Worm (Caenorhabditis elegans) whole organism, L1 larva: Measurements from ENCODE around the gene F41C3.2.

ENCODE experiments used
- C04F5.9 ChIP-seq: sonication (generic microtip); optimal IDR thresholded peaks from 2 replicates; lab custom pipeline; 2016; ENCODE audit warnings: missing genetic modification characterization, missing compliant biosample characterization
- C16A3.4 ChIP-seq: fragments of 150-350 bp; optimal IDR thresholded peaks from 2 replicates; lab custom pipeline; 2014; ENCODE audit warnings: missing biosample characterization, missing genetic modification characterization
- Y116A8C.19 ChIP-seq: sonication (generic microtip); optimal IDR thresholded peaks from 2 replicates; lab custom pipeline; 2016; ENCODE audit warnings: missing compliant biosample characterization, missing genetic modification characterization, borderline replicate concordance
- alr-1 ChIP-seq: fragments of 200-800 bp; sonication (Bioruptor generic); optimal IDR thresholded peaks from 2 replicates; lab custom pipeline; 2018; ENCODE audit warnings: borderline replicate concordance, mild to moderate bottlenecking, missing genetic modification characterization, missing compliant biosample characterization
- aly-2 ChIP-seq: fragments of 150-350 bp; optimal IDR thresholded peaks from 2 replicates; lab custom pipeline; 2014; ENCODE audit warnings: missing biosample characterization, missing genetic modification characterization
- ama-1 ChIP-seq: fragments of 150-350 bp; optimal IDR thresholded peaks from 2 replicates; lab custom pipeline; 2014
- blmp-1 ChIP-seq: fragments of 150-350 bp; optimal IDR thresholded peaks from 2 replicates; lab custom pipeline; 2014; ENCODE audit warnings: missing biosample characterization, missing genetic modification characterization
- ceh-63 ChIP-seq: fragments of 200-800 bp; sonication (Bioruptor generic); optimal IDR thresholded peaks from 2 replicates; lab custom pipeline; 2018; ENCODE audit warnings: mild to moderate bottlenecking, missing genetic modification characterization, missing compliant biosample characterization
- ceh-8 ChIP-seq: fragments of 200-800 bp; sonication (Bioruptor generic); optimal IDR thresholded peaks from 2 replicates; lab custom pipeline; 2018; ENCODE audit warnings: mild to moderate bottlenecking, missing genetic modification characterization, moderate library complexity, missing compliant biosample characterization
- ceh-82 ChIP-seq, 3 experiments: fragments of 150-350 bp in 1 of 3; sonication (generic microtip) in 2 of 3; optimal IDR thresholded peaks; 2 replicates each; lab custom pipeline; 2014 to 2017; ENCODE audit warnings: missing biosample characterization in 3 of 3, missing genetic modification characterization in 3 of 3
- ceh-88 ChIP-seq: fragments of 200-800 bp; sonication (Bioruptor generic); IDR thresholded peaks from 2 replicates; pipeline ENCODE4 v1.3.6; 2022; ENCODE audit warnings: missing genetic modification characterization, missing compliant biosample characterization
- ces-1 ChIP-seq: fragments of 150-350 bp; optimal IDR thresholded peaks from 2 replicates; lab custom pipeline; 2014; ENCODE audit warnings: missing biosample characterization, missing genetic modification reagents, missing genetic modification characterization
- dpl-1 ChIP-seq, 3 experiments: fragments of 150-350 bp in 2 of 3; sonication (generic microtip) in 1 of 3; optimal IDR thresholded peaks; 2 replicates each; lab custom pipeline; 2014 to 2017; ENCODE audit warnings: missing biosample characterization in 3 of 3, missing genetic modification characterization in 3 of 3, missing genetic modification reagents in 3 of 3
- dsc-1 ChIP-seq: sonication (generic microtip); optimal IDR thresholded peaks from 2 replicates; lab custom pipeline; 2016; ENCODE audit warnings: mild to moderate bottlenecking, missing genetic modification characterization, missing compliant biosample characterization
- efl-3 ChIP-seq: fragments of 200-800 bp; sonication (Bioruptor generic); optimal IDR thresholded peaks from 2 replicates; lab custom pipeline; 2018; ENCODE audit warnings: mild to moderate bottlenecking, missing genetic modification characterization, missing compliant biosample characterization
- egl-13 ChIP-seq: sonication (generic microtip); optimal IDR thresholded peaks from 2 replicates; lab custom pipeline; 2016; ENCODE audit warnings: missing genotype, missing genetic modification reagents, missing genetic modification characterization, missing compliant biosample characterization
- elt-3 ChIP-seq, 6 experiments: fragments of 150-350 bp in 1 of 6; sonication (generic microtip); optimal IDR thresholded peaks; 2 replicates each; lab custom pipeline; 2017 to 2018; ENCODE audit warnings: missing biosample characterization in 6 of 6, missing genetic modification characterization in 6 of 6, inconsistent platforms in 1 of 6
- fkh-10 ChIP-seq: sonication (generic microtip); optimal IDR thresholded peaks from 2 replicates; lab custom pipeline; 2017; ENCODE audit warnings: missing biosample characterization, missing genetic modification reagents, missing genetic modification characterization
- grh-1 ChIP-seq: fragments of 200-800 bp; sonication (Bioruptor generic); IDR thresholded peaks from 2 replicates; pipeline ENCODE4 v1.3.6; 2022; ENCODE audit warnings: missing genetic modification reagents, missing genetic modification characterization, missing compliant biosample characterization
- hlh-4 ChIP-seq: sonication (generic microtip); optimal IDR thresholded peaks from 2 replicates; lab custom pipeline; 2016; ENCODE audit warnings: mild to moderate bottlenecking, missing genetic modification characterization, missing compliant biosample characterization
- hpl-2 ChIP-seq: fragments of 150-350 bp; optimal IDR thresholded peaks from 2 replicates; lab custom pipeline; 2014; ENCODE audit warnings: missing biosample characterization, missing genetic modification reagents, missing genetic modification characterization
- irx-1 ChIP-seq: sonication (generic microtip); optimal IDR thresholded peaks from 2 replicates; lab custom pipeline; 2016; ENCODE audit warnings: missing genetic modification characterization, missing compliant biosample characterization
- isw-1 ChIP-seq: fragments of 200-800 bp; sonication (Bioruptor generic); IDR thresholded peaks from 2 replicates; pipeline ENCODE4 v1.3.6; 2022; ENCODE audit warnings: missing genetic modification characterization, missing compliant biosample characterization
- lin-13 ChIP-seq: fragments of 150-350 bp; optimal IDR thresholded peaks from 2 replicates; lab custom pipeline; 2014; ENCODE audit warnings: missing biosample characterization, missing genetic modification reagents, missing genetic modification characterization
- lin-14 ChIP-seq: fragments of 200-800 bp; sonication (Bioruptor generic); optimal IDR thresholded peaks from 2 replicates; lab custom pipeline; 2018; ENCODE audit warnings: mild to moderate bottlenecking, missing genetic modification characterization, moderate library complexity, missing compliant biosample characterization
- lin-15B ChIP-seq: fragments of 150-350 bp; sonication (generic microtip); optimal IDR thresholded peaks from 3 replicates; lab custom pipeline; 2014; ENCODE audit warnings: missing biosample characterization, missing genetic modification characterization
- lin-35 ChIP-seq, 2 experiments: fragments of 150-350 bp; optimal IDR thresholded peaks; 2 replicates each; lab custom pipeline; 2014; ENCODE audit warnings: missing biosample characterization in 2 of 2, missing genetic modification characterization in 2 of 2, missing genetic modification reagents in 2 of 2
- lsy-2 ChIP-seq, 2 experiments: fragments of 150-350 bp; optimal IDR thresholded peaks; 2 replicates each; lab custom pipeline; 2014; ENCODE audit warnings: missing biosample characterization in 2 of 2, missing genetic modification characterization in 2 of 2
- mef-2 ChIP-seq: fragments of 150-350 bp; optimal IDR thresholded peaks from 2 replicates; lab custom pipeline; 2014; ENCODE audit warnings: missing biosample characterization, missing genetic modification characterization
- nhr-11 ChIP-seq: fragments of 150-350 bp; optimal IDR thresholded peaks from 2 replicates; lab custom pipeline; 2014; ENCODE audit warnings: missing biosample characterization, missing genetic modification characterization
- nhr-12 ChIP-seq: sonication (generic microtip); optimal IDR thresholded peaks from 2 replicates; lab custom pipeline; 2017; ENCODE audit warnings: missing biosample characterization, missing genetic modification characterization
- nhr-19 ChIP-seq: fragments of 200-800 bp; sonication (Bioruptor generic); conservative IDR thresholded peaks from 2 replicates; pipeline ENCODE4 v1.3.6; 2022; ENCODE audit warnings: missing genetic modification characterization, missing compliant biosample characterization
- nhr-28 ChIP-seq: fragments of 150-350 bp; optimal IDR thresholded peaks from 2 replicates; lab custom pipeline; 2014; ENCODE audit warnings: missing biosample characterization, missing genetic modification characterization
- nhr-47 ChIP-seq: sonication (generic microtip); optimal IDR thresholded peaks from 2 replicates; lab custom pipeline; 2016; ENCODE audit warnings: mild to moderate bottlenecking, missing genetic modification characterization, moderate library complexity, missing compliant biosample characterization
- nhr-71 ChIP-seq: sonication (generic microtip); optimal IDR thresholded peaks from 2 replicates; lab custom pipeline; 2016; ENCODE audit warnings: mild to moderate bottlenecking, missing genetic modification characterization, moderate library complexity, missing compliant biosample characterization
- nhr-76 ChIP-seq: sonication (generic microtip); optimal IDR thresholded peaks from 2 replicates; lab custom pipeline; 2017; ENCODE audit warnings: missing biosample characterization, missing genetic modification characterization
- nhr-77 ChIP-seq: fragments of 150-350 bp; optimal IDR thresholded peaks from 2 replicates; lab custom pipeline; 2014; ENCODE audit warnings: missing biosample characterization, missing genetic modification characterization
- nhr-85 ChIP-seq: sonication (generic microtip); peaks from one replicate; lab custom pipeline; 2016; ENCODE audit warnings: missing genetic modification characterization, inconsistent platforms, missing compliant biosample characterization
- pag-3 ChIP-seq: sonication (generic microtip); optimal IDR thresholded peaks from 2 replicates; lab custom pipeline; 2017; ENCODE audit warnings: missing genetic modification characterization, mild to moderate bottlenecking, missing compliant biosample characterization, antibody characterized with exemption, borderline replicate concordance; ENCODE audit not compliant: insufficient read depth
- pax-3 ChIP-seq: fragments of 200-800 bp; sonication (Bioruptor generic); optimal IDR thresholded peaks from 2 replicates; lab custom pipeline; 2018; ENCODE audit warnings: mild to moderate bottlenecking, missing genetic modification characterization, moderate library complexity, missing compliant biosample characterization
- snu-23 ChIP-seq: sonication (generic microtip); optimal IDR thresholded peaks from 2 replicates; lab custom pipeline; 2016; ENCODE audit warnings: missing genetic modification characterization, missing compliant biosample characterization
- sox-4 ChIP-seq: sonication (generic microtip); optimal IDR thresholded peaks from 2 replicates; lab custom pipeline; 2016; ENCODE audit warnings: missing genetic modification characterization, missing compliant biosample characterization
- sptf-1 ChIP-seq: fragments of 150-350 bp; optimal IDR thresholded peaks from 2 replicates; lab custom pipeline; 2014; ENCODE audit warnings: missing biosample characterization, missing genetic modification characterization
- sup-37 ChIP-seq: fragments of 200-800 bp; sonication (Bioruptor generic); optimal IDR thresholded peaks from 2 replicates; lab custom pipeline; 2018; ENCODE audit warnings: mild to moderate bottlenecking, missing genetic modification characterization, missing compliant biosample characterization
- swsn-7 ChIP-seq: sonication (generic microtip); optimal IDR thresholded peaks from 2 replicates; lab custom pipeline; 2016; ENCODE audit warnings: missing genetic modification characterization, missing compliant biosample characterization
- tbx-2 ChIP-seq: sonication (generic microtip); optimal IDR thresholded peaks from 2 replicates; lab custom pipeline; 2016; ENCODE audit warnings: missing genetic modification characterization, missing compliant biosample characterization
- tlp-1 ChIP-seq: fragments of 150-350 bp; optimal IDR thresholded peaks from 2 replicates; lab custom pipeline; 2014; ENCODE audit warnings: missing biosample characterization, missing genetic modification characterization
- unc-62 ChIP-seq: fragments of 150-350 bp; optimal IDR thresholded peaks from 2 replicates; lab custom pipeline; 2014; ENCODE audit warnings: missing biosample characterization, missing genetic modification reagents, missing genetic modification characterization
- unc-86 ChIP-seq: sonication (generic microtip); optimal IDR thresholded peaks from 2 replicates; lab custom pipeline; 2016; ENCODE audit warnings: missing genetic modification characterization, missing compliant biosample characterization
- unc-98 ChIP-seq: fragments of 200-800 bp; sonication (Bioruptor generic); IDR thresholded peaks from 2 replicates; pipeline ENCODE4 v1.3.6; 2022; ENCODE audit warnings: missing genetic modification characterization, missing compliant biosample characterization
- vab-15 ChIP-seq: sonication (generic microtip); optimal IDR thresholded peaks from 2 replicates; lab custom pipeline; 2017; ENCODE audit warnings: missing genotype, mild to moderate bottlenecking, missing genetic modification characterization, missing compliant biosample characterization
- xbp-1 ChIP-seq: sonication (generic microtip); optimal IDR thresholded peaks from 2 replicates; lab custom pipeline; 2016; ENCODE audit warnings: missing genetic modification characterization, missing compliant biosample characterization
- zag-1 ChIP-seq: fragments of 150-350 bp; optimal IDR thresholded peaks from 2 replicates; lab custom pipeline; 2014; ENCODE audit warnings: missing biosample characterization, missing genetic modification characterization
- ztf-4 ChIP-seq: fragments of 150-350 bp; optimal IDR thresholded peaks from 2 replicates; lab custom pipeline; 2014; ENCODE audit warnings: missing biosample characterization, missing genetic modification characterization

Gene F41C3.2

ce11 chrII:4747063-4747462 lies 2.7 kb upstream of the F41C3.2 start:
- peak; percentile 84 for TF ChIP-seq nhr-85 (tag; lab: Kevin White, UChicago)
- TF ChIP-seq nhr-71, result peak; percentile 37
- TF ChIP-seq lsy-2 (tag; optimal IDR thresholded peaks at IDR 0.05; lab: Kevin White, UChicago), result no peak
- TF ChIP-seq mef-2 (tag; lab: Kevin White, UChicago), result no peak
- no peak for TF ChIP-seq egl-13
- TF ChIP-seq blmp-1 (tag; lab: Kevin White, UChicago), result peak; percentile 32
- no peak for TF ChIP-seq nhr-11 (tag; lab: Kevin White, UChicago)
- TF ChIP-seq pax-3 (tag; lab: Kevin White, UChicago), result no peak
- TF ChIP-seq hpl-2 (GFP tag; lab: Kevin White, UChicago), result no peak
- no peak for TF ChIP-seq C04F5.9 (tag; lab: Kevin White, UChicago)
- TF ChIP-seq ceh-88, result no peak
- no peak for TF ChIP-seq efl-3
- no peak for TF ChIP-seq unc-98 (GFP tag; lab: Robert Waterston, UW)
- TF ChIP-seq sox-4 (tag; lab: Kevin White, UChicago), result no peak
- TF ChIP-seq vab-15 (tag; lab: Kevin White, UChicago), result no peak
- no peak for TF ChIP-seq aly-2 (tag; lab: Kevin White, UChicago)
- peak in 2 of 6 experiments; percentile 13 to 55 for TF ChIP-seq elt-3 (tag; optimal IDR thresholded peaks at IDR 0.05; lab: Kevin White, UChicago)
- TF ChIP-seq Y116A8C.19 (tag; lab: Kevin White, UChicago), result no peak
- TF ChIP-seq lin-15B, result no peak
- no peak for TF ChIP-seq sup-37 (GFP tag; lab: Kevin White, UChicago)
- TF ChIP-seq ceh-82 (tag; optimal IDR thresholded peaks at IDR 0.05; lab: Kevin White, UChicago), result no peak
- TF ChIP-seq ztf-4, result no peak
- TF ChIP-seq nhr-77, result no peak
- TF ChIP-seq zag-1, result no peak
- no peak for TF ChIP-seq lin-13
- peak; percentile 5 for TF ChIP-seq snu-23 (GFP tag; lab: Kevin White, UChicago)
- TF ChIP-seq grh-1 (GFP tag; lab: Robert Waterston, UW), result 0 out of 2 replicates have a peak, but pooled peaks have one; percentile 6
- no peak for TF ChIP-seq C16A3.4 (tag; lab: Kevin White, UChicago)
- no peak for TF ChIP-seq alr-1 (tag; lab: Kevin White, UChicago)
- no peak for TF ChIP-seq dsc-1 (tag; lab: Kevin White, UChicago)
- peak; percentile 40 for TF ChIP-seq nhr-19
- no peak for TF ChIP-seq hlh-4 (tag; lab: Kevin White, UChicago)
- TF ChIP-seq ces-1 (GFP tag; lab: Kevin White, UChicago), result no peak
- no peak for TF ChIP-seq dpl-1 (GFP tag; optimal IDR thresholded peaks at IDR 0.05; lab: Kevin White, UChicago)
- TF ChIP-seq irx-1 (tag; lab: Kevin White, UChicago), result no peak
- TF ChIP-seq ceh-8 (GFP tag; lab: Kevin White, UChicago), result no peak
- TF ChIP-seq unc-86 (tag; lab: Kevin White, UChicago), result no peak
- no peak for TF ChIP-seq pag-3 (tag; lab: Kevin White, UChicago)
- TF ChIP-seq nhr-47 (tag; lab: Kevin White, UChicago), result peak; percentile 30
- TF ChIP-seq tbx-2 (tag; lab: Kevin White, UChicago), result no peak
- TF ChIP-seq lin-35 (GFP tag; optimal IDR thresholded peaks at IDR 0.05; lab: Kevin White, UChicago), result peak in 1 of 2 experiments; percentile 8
- no peak for TF ChIP-seq isw-1 (GFP tag; lab: Robert Waterston, UW)
- TF ChIP-seq sptf-1, result no peak
- TF ChIP-seq ama-1 (lab: Kevin White, UChicago), result no peak
- TF ChIP-seq nhr-28 (tag; lab: Kevin White, UChicago), result no peak
- TF ChIP-seq xbp-1 (tag; lab: Kevin White, UChicago), result no peak
- TF ChIP-seq lin-14, result peak; percentile 19
- TF ChIP-seq nhr-12 (tag; lab: Kevin White, UChicago), result no peak
- TF ChIP-seq nhr-76 (tag; lab: Kevin White, UChicago), result no peak
- TF ChIP-seq tlp-1 (tag; lab: Kevin White, UChicago), result no peak
- TF ChIP-seq swsn-7 (tag; lab: Kevin White, UChicago), result no peak
- no peak for TF ChIP-seq ceh-63 (GFP tag; lab: Kevin White, UChicago)
- TF ChIP-seq unc-62 (GFP tag; lab: Kevin White, UChicago), result no peak
- no peak for TF ChIP-seq fkh-10 (GFP tag; lab: Kevin White, UChicago)
